Fruit fly (Drosophila melanogaster): ENCODE data around the gene CG1227.

DNA sequence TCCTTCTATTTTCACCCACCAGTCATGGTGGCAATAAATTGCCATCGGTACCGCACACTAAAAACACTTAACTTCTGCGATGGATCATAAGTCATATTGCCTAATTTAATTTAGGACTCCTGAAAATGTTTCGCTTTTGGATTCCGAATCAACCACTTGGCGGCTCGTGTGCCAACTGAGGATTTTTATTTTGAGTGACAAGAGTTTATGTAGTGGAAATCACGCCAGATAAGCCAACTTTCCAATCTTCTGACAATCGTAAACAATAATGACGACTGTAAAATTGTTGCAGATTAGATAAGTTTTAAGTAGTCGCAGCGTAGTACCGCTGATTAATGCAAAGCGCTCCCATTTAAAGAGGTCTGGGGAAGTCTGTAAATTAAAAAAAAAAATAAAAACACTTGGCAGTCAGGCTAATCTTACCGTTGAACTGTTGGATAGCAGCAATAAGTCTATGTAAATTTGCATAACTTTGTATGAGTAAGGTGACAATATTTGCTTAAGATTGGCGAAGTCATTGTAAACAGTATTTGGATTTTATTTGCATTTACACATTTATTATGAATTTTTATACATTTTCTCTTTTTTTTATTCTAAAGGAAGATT, 32.5 kb downstream of the CG1227 start, which contains the start of gene CG14606:
- TF ChIP-seq CG7963 (GFP tag; IDR thresholded peaks at IDR 0.05; ENCODE audit: partially characterized antibody) (no peak), lbe (GFP tag; optimal IDR thresholded peaks at IDR 0.05) (no peak), CG6813 (GFP tag; optimal IDR thresholded peaks at IDR 0.05) (no peak), CG14441 (GFP tag; IDR thresholded peaks at IDR 0.05) (no peak), TFAM (GFP tag; optimal IDR thresholded peaks at IDR 0.05) (no peak), NK7.1 (GFP tag; optimal IDR thresholded peaks at IDR 0.05) (no peak), dysf (GFP tag; IDR thresholded peaks at IDR 0.05) (no peak), ara (GFP tag; IDR thresholded peaks at IDR 0.05) (no peak), Dad (GFP tag; optimal IDR thresholded peaks at IDR 0.05) (no peak), CG8944 (GFP tag; optimal IDR thresholded peaks at IDR 0.05) (no peak), unc-4 (GFP tag; IDR thresholded peaks at IDR 0.05; ENCODE audit: partially characterized antibody) (no peak), Camta (GFP tag; optimal IDR thresholded peaks at IDR 0.05) (no peak), Lpt (GFP tag; optimal IDR thresholded peaks at IDR 0.05) (no peak), az2 (GFP tag; optimal IDR thresholded peaks at IDR 0.05) (no peak)
